Fruit fly (Drosophila melanogaster) whole organism, embryonic: Measurements from ENCODE around the gene CG31100.

Experiments used
- Bgb ChIP-seq: fragments of 200-800 bp; sonication (Bioruptor generic); IDR thresholded peaks from 2 replicates; pipeline ENCODE4 v1.3.6; 2022; ENCODE audit warnings: missing biosample characterization, missing genetic modification characterization; ENCODE audit not compliant: partially characterized antibody
- BtbVII ChIP-seq: fragments of 200-800 bp; sonication (Bioruptor generic); optimal IDR thresholded peaks from 3 replicates; lab custom pipeline; 2017; ENCODE audit warnings: missing biosample characterization, mild to moderate bottlenecking, missing genetic modification characterization
- CG10267 ChIP-seq: fragments of 200-800 bp; sonication (Bioruptor generic); optimal IDR thresholded peaks from 2 replicates; lab custom pipeline; 2018; ENCODE audit warnings: missing biosample characterization, mild to moderate bottlenecking, missing genetic modification characterization, moderate library complexity
- CG12744 ChIP-seq: fragments of 200-800 bp; sonication (Bioruptor generic); optimal IDR thresholded peaks from 2 replicates; lab custom pipeline; 2016; ENCODE audit warnings: missing biosample characterization, missing genetic modification characterization
- CG14441 ChIP-seq: fragments of 200-800 bp; sonication (Bioruptor generic); IDR thresholded peaks from 2 replicates; pipeline ENCODE4 v1.3.6; 2022; ENCODE audit warnings: missing biosample characterization, missing genetic modification characterization
- CG15696 ChIP-seq: fragments of 200-800 bp; sonication (Bioruptor generic); optimal IDR thresholded peaks from 2 replicates; lab custom pipeline; 2019; ENCODE audit warnings: missing biosample characterization, mild to moderate bottlenecking, missing genetic modification characterization, moderate library complexity
- CG17328 ChIP-seq: fragments of 200-800 bp; sonication (Bioruptor generic); IDR thresholded peaks from 2 replicates; pipeline ENCODE4 v1.3.6; 2022; ENCODE audit warnings: missing biosample characterization, missing genetic modification characterization
- CG2116 ChIP-seq: fragments of 200-800 bp; sonication (Bioruptor generic); optimal IDR thresholded peaks from 3 replicates; lab custom pipeline; 2018; ENCODE audit warnings: missing biosample characterization, mild to moderate bottlenecking, missing genetic modification characterization
- CG30020 ChIP-seq: fragments of 200-800 bp; optimal IDR thresholded peaks from 2 replicates; lab custom pipeline; 2019; ENCODE audit warnings: missing biosample characterization, mild to moderate bottlenecking, missing genetic modification characterization, moderate library complexity
- CG5245 ChIP-seq: fragments of 200-800 bp; sonication (Bioruptor generic); optimal IDR thresholded peaks from 3 replicates; lab custom pipeline; 2016; ENCODE audit warnings: missing biosample characterization, missing genetic modification characterization
- CG7556 ChIP-seq: fragments of 200-800 bp; sonication (Bioruptor generic); optimal IDR thresholded peaks from 2 replicates; lab custom pipeline; 2017; ENCODE audit warnings: missing biosample characterization, mild to moderate bottlenecking, missing genetic modification characterization
- CG7786 ChIP-seq: fragments of 200-800 bp; sonication (Bioruptor generic); optimal IDR thresholded peaks from 2 replicates; lab custom pipeline; 2016; ENCODE audit warnings: missing biosample characterization, missing genetic modification characterization
- CG7928 ChIP-seq: fragments of 200-800 bp; sonication (Bioruptor generic); optimal IDR thresholded peaks from 2 replicates; lab custom pipeline; 2017; ENCODE audit warnings: missing biosample characterization, mild to moderate bottlenecking, missing genetic modification characterization
- CG7963 ChIP-seq: fragments of 200-800 bp; sonication (Bioruptor generic); IDR thresholded peaks from 3 replicates; pipeline ENCODE4 v1.3.6; 2022; ENCODE audit warnings: missing biosample characterization, missing genetic modification characterization; ENCODE audit not compliant: partially characterized antibody
- CG8478 ChIP-seq: fragments of >200 bp; optimal IDR thresholded peaks from 2 replicates; lab custom pipeline; 2018
- CG9215 ChIP-seq: fragments of 200-800 bp; sonication (Bioruptor generic); IDR thresholded peaks from 2 replicates; pipeline ENCODE4 v1.3.6; 2022; ENCODE audit warnings: missing biosample characterization, missing genetic modification characterization
- CG9437 ChIP-seq: fragments of 200-800 bp; sonication (Bioruptor generic); optimal IDR thresholded peaks from 2 replicates; lab custom pipeline; 2018; ENCODE audit warnings: missing biosample characterization, mild to moderate bottlenecking, missing genetic modification characterization
- CG9727 ChIP-seq: fragments of 200-800 bp; sonication (Bioruptor generic); optimal IDR thresholded peaks from 3 replicates; lab custom pipeline; 2017; ENCODE audit warnings: missing biosample characterization, mild to moderate bottlenecking, missing genetic modification characterization
- D19A ChIP-seq: fragments of 200-800 bp; optimal IDR thresholded peaks from 3 replicates; lab custom pipeline; 2019; ENCODE audit warnings: missing biosample characterization, mild to moderate bottlenecking, missing genetic modification characterization, moderate library complexity
- D19B ChIP-seq: fragments of 200-800 bp; sonication (Bioruptor generic); optimal IDR thresholded peaks from 2 replicates; lab custom pipeline; 2017; ENCODE audit warnings: missing biosample characterization, mild to moderate bottlenecking, missing genetic modification characterization
- Dek ChIP-seq: fragments of 200-800 bp; sonication (Bioruptor generic); optimal IDR thresholded peaks from 3 replicates; lab custom pipeline; 2019; ENCODE audit warnings: missing biosample characterization, mild to moderate bottlenecking, missing genetic modification characterization, moderate library complexity
- E2f1 ChIP-seq: fragments of 200-800 bp; sonication (Bioruptor generic); IDR thresholded peaks from 2 replicates; pipeline ENCODE4 v1.3.6; 2022; ENCODE audit warnings: missing biosample characterization, missing genetic modification characterization
- Ets97D ChIP-seq: fragments of 200-800 bp; sonication (Bioruptor generic); optimal IDR thresholded peaks from 3 replicates; lab custom pipeline; 2016; ENCODE audit warnings: missing biosample characterization, missing genetic modification characterization
- H2.0 ChIP-seq: fragments of 200-800 bp; sonication (Bioruptor generic); IDR thresholded peaks from 2 replicates; pipeline ENCODE4 v1.3.6; 2022; ENCODE audit warnings: missing biosample characterization, missing genetic modification characterization
- Hr78 ChIP-seq, 2 experiments: fragments of 200-800 bp in 1 of 2; fragments of >200 bp in 1 of 2; sonication (Bioruptor generic) in 1 of 2; optimal IDR thresholded peaks; 2 replicates each; lab custom pipeline; 2017 to 2019; ENCODE audit warnings: missing biosample characterization in 2 of 2, missing genetic modification characterization in 2 of 2, mild to moderate bottlenecking in 1 of 2, moderate library complexity in 1 of 2
- Mrtf ChIP-seq: fragments of 200-800 bp; sonication (Bioruptor generic); IDR thresholded peaks from 3 replicates; pipeline ENCODE4 v1.3.6; 2022; ENCODE audit warnings: missing biosample characterization, missing genetic modification characterization
- Nf-YA ChIP-seq: fragments of 200-800 bp; sonication (Bioruptor generic); IDR thresholded peaks from 2 replicates; pipeline ENCODE4 v1.3.6; 2022; ENCODE audit warnings: missing biosample characterization, missing genetic modification characterization
- Opbp ChIP-seq: fragments of 200-800 bp; sonication (Bioruptor generic); IDR thresholded peaks from 3 replicates; pipeline ENCODE4 v1.3.6; 2022; ENCODE audit warnings: missing biosample characterization, missing genetic modification characterization; ENCODE audit not compliant: partially characterized antibody
- Rx ChIP-seq: fragments of 200-800 bp; sonication (Bioruptor generic); IDR thresholded peaks from 2 replicates; pipeline ENCODE4 v1.3.6; 2022; ENCODE audit warnings: missing biosample characterization, missing genetic modification characterization
- Ssrp ChIP-seq: fragments of 200-800 bp; sonication (Bioruptor generic); optimal IDR thresholded peaks from 2 replicates; lab custom pipeline; 2018; ENCODE audit warnings: missing biosample characterization, mild to moderate bottlenecking, missing genetic modification characterization, moderate library complexity
- TFAM ChIP-seq: fragments of 200-800 bp; sonication (Bioruptor generic); optimal IDR thresholded peaks from 2 replicates; lab custom pipeline; 2017; ENCODE audit warnings: missing biosample characterization, missing genetic modification characterization, inconsistent platforms
- caup ChIP-seq: fragments of 200-800 bp; sonication (Bioruptor generic); optimal IDR thresholded peaks from 3 replicates; lab custom pipeline; 2017; ENCODE audit warnings: missing biosample characterization, mild to moderate bottlenecking, missing genetic modification characterization, moderate library complexity; ENCODE audit not compliant: severe bottlenecking
- chif ChIP-seq, 2 experiments: fragments of 200-800 bp; sonication (Bioruptor generic); optimal IDR thresholded peaks; 3 replicates each; lab custom pipeline; 2016; ENCODE audit warnings: missing biosample characterization in 2 of 2, missing genetic modification characterization in 2 of 2
- chm ChIP-seq: fragments of 200-800 bp; sonication (Bioruptor generic); IDR thresholded peaks from 2 replicates; pipeline ENCODE4 v1.3.6; 2022; ENCODE audit warnings: missing biosample characterization, missing genetic modification characterization
- eve ChIP-seq, 2 experiments: fragments of >200 bp; optimal IDR thresholded peaks; 2 replicates each; lab custom pipeline; 2017; ENCODE audit warnings: missing biosample characterization in 2 of 2, missing genetic modification characterization in 2 of 2
- ewg ChIP-seq: fragments of 200-800 bp; sonication (Bioruptor generic); optimal IDR thresholded peaks from 3 replicates; lab custom pipeline; 2017; ENCODE audit warnings: mild to moderate bottlenecking, missing biosample characterization, missing genetic modification reagents, missing genetic modification characterization
- fd3F ChIP-seq: fragments of 200-800 bp; sonication (Bioruptor generic); optimal IDR thresholded peaks from 2 replicates; lab custom pipeline; 2018; ENCODE audit warnings: missing biosample characterization, mild to moderate bottlenecking, missing genetic modification characterization, moderate library complexity
- ftz-f1 ChIP-seq: fragments of 200-800 bp; sonication (Bioruptor generic); optimal IDR thresholded peaks from 2 replicates; lab custom pipeline; 2016; ENCODE audit warnings: missing biosample characterization, missing genetic modification characterization
- fu2 ChIP-seq: fragments of 200-800 bp; sonication (Bioruptor generic); optimal IDR thresholded peaks from 2 replicates; lab custom pipeline; 2016; ENCODE audit warnings: missing biosample characterization, missing genetic modification characterization
- hkb ChIP-seq, 2 experiments: fragments of 200-800 bp in 1 of 2; fragments of >200 bp in 1 of 2; sonication (Bioruptor generic) in 1 of 2; IDR thresholded peaks in 1 of 2; optimal IDR thresholded peaks in 1 of 2; 2 replicates each; pipeline versions ENCODE4 v1.3.6 to Lab custom; 2017 to 2022; ENCODE audit warnings: missing biosample characterization in 1 of 2, missing genetic modification characterization in 1 of 2
- inv ChIP-seq: fragments of 200-800 bp; sonication (Bioruptor generic); IDR thresholded peaks from 2 replicates; pipeline ENCODE4 v1.3.6; 2022; ENCODE audit warnings: missing biosample characterization, missing genetic modification characterization; ENCODE audit not compliant: partially characterized antibody
- jumu ChIP-seq: fragments of 200-800 bp; sonication (Bioruptor generic); optimal IDR thresholded peaks from 3 replicates; lab custom pipeline; 2016; ENCODE audit warnings: missing biosample characterization, missing genetic modification characterization
- lab ChIP-seq: fragments of 200-800 bp; sonication (Bioruptor generic); optimal IDR thresholded peaks from 3 replicates; lab custom pipeline; 2017; ENCODE audit warnings: missing biosample characterization, missing genetic modification characterization, mild to moderate bottlenecking, moderate library complexity, missing genetic modification reagents
- maf-S ChIP-seq: fragments of 200-800 bp; sonication (Bioruptor generic); optimal IDR thresholded peaks from 2 replicates; lab custom pipeline; 2016; ENCODE audit warnings: missing biosample characterization, missing genetic modification characterization
- sens ChIP-seq: fragments of 200-800 bp; sonication (Bioruptor generic); peaks from one replicate; lab custom pipeline; 2016; ENCODE audit warnings: missing biosample characterization, missing genetic modification characterization
- seq ChIP-seq: fragments of 200-800 bp; sonication (Bioruptor generic); IDR thresholded peaks from 2 replicates; pipeline ENCODE4 v1.3.6; 2022; ENCODE audit warnings: missing biosample characterization, missing genetic modification characterization
- trh ChIP-seq: fragments of 200-800 bp; sonication (Bioruptor generic); optimal IDR thresholded peaks from 2 replicates; lab custom pipeline; 2016; ENCODE audit warnings: missing biosample characterization, missing genetic modification characterization
- wek ChIP-seq: fragments of 200-800 bp; sonication (Bioruptor generic); optimal IDR thresholded peaks from 3 replicates; lab custom pipeline; 2018; ENCODE audit warnings: missing biosample characterization, mild to moderate bottlenecking, missing genetic modification characterization, moderate library complexity

CG31100 gene

dm6 chr3R:8979850-8980775 is 23.3 kb downstream of the CG31100 start (continued):
- TF ChIP-seq CG14441 (GFP tag; lab: Robert Waterston, UW): no peak
- peak; percentile 32 for TF ChIP-seq CG9727 (GFP tag; lab: Kevin White, UChicago)
- peak; percentile 25 for TF ChIP-seq D19A (tag; lab: Kevin White, UChicago)
- TF ChIP-seq CG2116 (GFP tag; lab: Kevin White, UChicago): no peak
- TF ChIP-seq eve (GFP tag; optimal IDR thresholded peaks at IDR 0.05; lab: Kevin White, UChicago): no peak
- TF ChIP-seq CG15696 (tag; lab: Kevin White, UChicago): no peak
- no peak for TF ChIP-seq CG9437
- peak; percentile 90 for TF ChIP-seq D19B (GFP tag; lab: Kevin White, UChicago)
- TF ChIP-seq jumu: no peak
- no peak for TF ChIP-seq CG8478 (lab: Kevin White, UChicago)
- no peak for TF ChIP-seq ewg (GFP tag; lab: Kevin White, UChicago)
- peak in 1 of 2 experiments; percentile 30 for TF ChIP-seq chif (GFP tag; optimal IDR thresholded peaks at IDR 0.05; lab: Kevin White, UChicago)
- TF ChIP-seq Ets97D (GFP tag; lab: Kevin White, UChicago): peak; percentile 9
- no peak for TF ChIP-seq Nf-YA
- no peak for TF ChIP-seq wek (GFP tag; lab: Kevin White, UChicago)
- TF ChIP-seq CG12744 (GFP tag; lab: Kevin White, UChicago): no peak
- no peak for TF ChIP-seq fu2 (GFP tag; lab: Kevin White, UChicago)
- TF ChIP-seq CG5245 (GFP tag; lab: Kevin White, UChicago): no peak
- TF ChIP-seq TFAM (GFP tag; lab: Kevin White, UChicago): no peak
- TF ChIP-seq Dek (tag; lab: Kevin White, UChicago): peak; percentile 69
- peak; percentile 39 for TF ChIP-seq lab (GFP tag; lab: Kevin White, UChicago)
- peak; percentile 84 for TF ChIP-seq Bgb
- no peak for TF ChIP-seq chm (GFP tag; lab: Robert Waterston, UW)
- TF ChIP-seq CG30020 (tag; lab: Kevin White, UChicago): no peak
- TF ChIP-seq Rx (GFP tag; lab: Robert Waterston, UW): no peak
- TF ChIP-seq sens (GFP tag; lab: Kevin White, UChicago): peak; percentile 53
- peak; percentile 17 for TF ChIP-seq CG10267 (tag; lab: Kevin White, UChicago)
- TF ChIP-seq E2f1 (GFP tag; lab: Robert Waterston, UW): no peak
- no peak for TF ChIP-seq hkb (optimal IDR thresholded peaks at IDR 0.05; lab: Kevin White, UChicago)
- no peak for TF ChIP-seq hkb (GFP tag; IDR thresholded peaks at IDR 0.05; lab: Robert Waterston, UW)
- TF ChIP-seq BtbVII (GFP tag; lab: Kevin White, UChicago): peak; percentile 0
- peak; percentile 36; the same call in 1 of the 2 replicates for TF ChIP-seq inv (GFP tag; lab: Robert Waterston, UW)
- TF ChIP-seq H2.0 (GFP tag; lab: Robert Waterston, UW): no peak
- TF ChIP-seq CG9215: no peak
- no peak for TF ChIP-seq CG7928 (GFP tag; lab: Kevin White, UChicago)
- TF ChIP-seq CG17328 (GFP tag; lab: Robert Waterston, UW): no peak
- no peak for TF ChIP-seq Hr78 (GFP tag; optimal IDR thresholded peaks at IDR 0.05; lab: Kevin White, UChicago)
- no peak for TF ChIP-seq maf-S
- TF ChIP-seq caup: no peak
- no peak for TF ChIP-seq Ssrp (tag; lab: Kevin White, UChicago)
- no peak for TF ChIP-seq CG7556 (GFP tag; lab: Kevin White, UChicago)
- TF ChIP-seq Opbp: peak; percentile 56; the same call in 2 of the 3 replicates
- no peak for TF ChIP-seq CG7786
- no peak for TF ChIP-seq trh
- no peak for TF ChIP-seq ftz-f1 (GFP tag; lab: Kevin White, UChicago)
- TF ChIP-seq Mrtf (GFP tag; lab: Robert Waterston, UW): no peak
- peak; percentile 56; the same call in 2 of the 3 replicates for TF ChIP-seq CG7963 (GFP tag; lab: Robert Waterston, UW)
- peak; percentile 54 for TF ChIP-seq seq (GFP tag; lab: Robert Waterston, UW)
- no peak for TF ChIP-seq fd3F (GFP tag; lab: Kevin White, UChicago)
